Fruit fly (Drosophila melanogaster) whole organism, embryonic: ENCODE results near the gene Cka.

ENCODE experiments used
- ATbp ChIP-seq: fragments of 200-800 bp; sonication (Bioruptor generic); optimal IDR thresholded peaks from 2 replicates; lab custom pipeline; 2017; ENCODE audit warnings: missing biosample characterization, mild to moderate bottlenecking, missing genetic modification characterization, missing genetic modification reagents
- CG10431 ChIP-seq: fragments of 200-800 bp; sonication (Bioruptor generic); optimal IDR thresholded peaks from 3 replicates; lab custom pipeline; 2018; ENCODE audit warnings: missing biosample characterization, mild to moderate bottlenecking, missing genetic modification characterization
- CG10462 ChIP-seq: fragments of 200-800 bp; sonication (Bioruptor generic); optimal IDR thresholded peaks from 2 replicates; lab custom pipeline; 2016; ENCODE audit warnings: missing biosample characterization, missing genetic modification characterization
- CG12659 ChIP-seq: fragments of 200-800 bp; sonication (Bioruptor generic); optimal IDR thresholded peaks from 3 replicates; lab custom pipeline; 2017; ENCODE audit warnings: mild to moderate bottlenecking, missing biosample characterization, missing genetic modification reagents, missing genetic modification characterization
- CG15073 ChIP-seq: fragments of 200-800 bp; sonication (Bioruptor generic); optimal IDR thresholded peaks from 2 replicates; lab custom pipeline; 2016; ENCODE audit warnings: missing biosample characterization, missing genetic modification characterization
- CG15269 ChIP-seq: fragments of 200-800 bp; sonication (Bioruptor generic); optimal IDR thresholded peaks from 2 replicates; lab custom pipeline; 2018; ENCODE audit warnings: missing biosample characterization, mild to moderate bottlenecking, missing genetic modification characterization, moderate library complexity
- CG1529 ChIP-seq: fragments of 200-800 bp; sonication (Bioruptor generic); optimal IDR thresholded peaks from 3 replicates; lab custom pipeline; 2018; ENCODE audit warnings: missing biosample characterization, missing genetic modification characterization
- CG1602 ChIP-seq: fragments of 200-800 bp; sonication (Bioruptor generic); optimal IDR thresholded peaks from 3 replicates; lab custom pipeline; 2016; ENCODE audit warnings: missing biosample characterization, missing genetic modification characterization
- CG17359 ChIP-seq: fragments of 200-800 bp; sonication (Bioruptor generic); optimal IDR thresholded peaks from 3 replicates; lab custom pipeline; 2018; ENCODE audit warnings: missing biosample characterization, mild to moderate bottlenecking, missing genetic modification characterization, moderate library complexity
- CG17385 ChIP-seq: fragments of 200-800 bp; sonication (Bioruptor generic); optimal IDR thresholded peaks from 3 replicates; lab custom pipeline; 2018; ENCODE audit warnings: missing biosample characterization, mild to moderate bottlenecking, missing genetic modification characterization
- CG17912 ChIP-seq: fragments of 200-800 bp; sonication (Bioruptor generic); optimal IDR thresholded peaks from 2 replicates; lab custom pipeline; 2018; ENCODE audit warnings: missing biosample characterization, mild to moderate bottlenecking, missing genetic modification characterization
- CG2199 ChIP-seq: fragments of 200-800 bp; sonication (Bioruptor generic); IDR thresholded peaks from 3 replicates; pipeline ENCODE4 v1.3.6; 2022; ENCODE audit warnings: missing biosample characterization, missing genetic modification characterization
- CG2875 ChIP-seq: fragments of 200-800 bp; sonication (Bioruptor generic); optimal IDR thresholded peaks from 2 replicates; lab custom pipeline; 2017; ENCODE audit warnings: missing biosample characterization, mild to moderate bottlenecking, missing genetic modification characterization, missing genetic modification reagents
- CG31365 ChIP-seq: fragments of 200-800 bp; sonication (Bioruptor generic); optimal IDR thresholded peaks from 2 replicates; lab custom pipeline; 2018; ENCODE audit warnings: missing biosample characterization, mild to moderate bottlenecking, missing genetic modification characterization
- CG34224 ChIP-seq: fragments of 200-800 bp; sonication (Bioruptor generic); IDR thresholded peaks from 3 replicates; pipeline ENCODE4 v1.3.6; 2022; ENCODE audit warnings: missing biosample characterization, missing genetic modification characterization; ENCODE audit not compliant: partially characterized antibody
- CG5245 ChIP-seq: fragments of 200-800 bp; sonication (Bioruptor generic); optimal IDR thresholded peaks from 3 replicates; lab custom pipeline; 2016; ENCODE audit warnings: missing biosample characterization, missing genetic modification characterization
- CG7556 ChIP-seq: fragments of 200-800 bp; sonication (Bioruptor generic); optimal IDR thresholded peaks from 2 replicates; lab custom pipeline; 2017; ENCODE audit warnings: missing biosample characterization, mild to moderate bottlenecking, missing genetic modification characterization
- CG8290 ChIP-seq, 3 experiments: fragments of 200-800 bp; sonication (Bioruptor generic); optimal IDR thresholded peaks; 2 replicates each; lab custom pipeline; 2016 to 2019; ENCODE audit warnings: missing biosample characterization in 3 of 3, missing genetic modification characterization in 3 of 3, mild to moderate bottlenecking in 2 of 3, moderate library complexity in 1 of 3
- CG9215 ChIP-seq: fragments of 200-800 bp; sonication (Bioruptor generic); IDR thresholded peaks from 2 replicates; pipeline ENCODE4 v1.3.6; 2022; ENCODE audit warnings: missing biosample characterization, missing genetic modification characterization
- CG9437 ChIP-seq: fragments of 200-800 bp; sonication (Bioruptor generic); optimal IDR thresholded peaks from 2 replicates; lab custom pipeline; 2018; ENCODE audit warnings: missing biosample characterization, mild to moderate bottlenecking, missing genetic modification characterization
- D ChIP-seq, 2 experiments: fragments of 200-800 bp in 1 of 2; fragments of >200 bp in 1 of 2; sonication (Bioruptor generic) in 1 of 2; optimal IDR thresholded peaks; 2 replicates in 1 of 2; 3 replicates in 1 of 2; lab custom pipeline; 2017; ENCODE audit warnings: mild to moderate bottlenecking in 1 of 2, missing biosample characterization in 1 of 2, missing genetic modification characterization in 1 of 2, missing genetic modification reagents in 1 of 2
- Deaf1 ChIP-seq: fragments of 200-800 bp; optimal IDR thresholded peaks from 3 replicates; lab custom pipeline; 2019; ENCODE audit warnings: missing biosample characterization, mild to moderate bottlenecking, missing genetic modification characterization, moderate library complexity
- H2.0 ChIP-seq: fragments of 200-800 bp; sonication (Bioruptor generic); IDR thresholded peaks from 2 replicates; pipeline ENCODE4 v1.3.6; 2022; ENCODE audit warnings: missing biosample characterization, missing genetic modification characterization
- Hsf ChIP-seq: fragments of 200-800 bp; sonication (Bioruptor generic); optimal IDR thresholded peaks from 3 replicates; lab custom pipeline; 2016; ENCODE audit warnings: missing biosample characterization, missing genetic modification characterization
- PHDP ChIP-seq: fragments of 200-800 bp; sonication (Bioruptor generic); optimal IDR thresholded peaks from 3 replicates; lab custom pipeline; 2018; ENCODE audit warnings: missing biosample characterization, mild to moderate bottlenecking, missing genetic modification characterization, moderate library complexity
- Sry-δ ChIP-seq: fragments of 200-800 bp; sonication (Bioruptor generic); optimal IDR thresholded peaks from 2 replicates; lab custom pipeline; 2016; ENCODE audit warnings: missing biosample characterization, missing genetic modification characterization
- Ssrp ChIP-seq: fragments of 200-800 bp; sonication (Bioruptor generic); optimal IDR thresholded peaks from 2 replicates; lab custom pipeline; 2018; ENCODE audit warnings: missing biosample characterization, mild to moderate bottlenecking, missing genetic modification characterization, moderate library complexity
- Xbp1 ChIP-seq: fragments of 200-800 bp; sonication (Bioruptor generic); optimal IDR thresholded peaks from 3 replicates; lab custom pipeline; 2016; ENCODE audit warnings: missing biosample characterization, mild to moderate bottlenecking, missing genetic modification characterization
- bbx ChIP-seq: fragments of 200-800 bp; sonication (Bioruptor generic); IDR thresholded peaks from 2 replicates; pipeline ENCODE4 v1.3.6; 2022; ENCODE audit warnings: missing biosample characterization, missing genetic modification characterization; ENCODE audit not compliant: partially characterized antibody
- ewg ChIP-seq: fragments of 200-800 bp; sonication (Bioruptor generic); optimal IDR thresholded peaks from 3 replicates; lab custom pipeline; 2017; ENCODE audit warnings: mild to moderate bottlenecking, missing biosample characterization, missing genetic modification reagents, missing genetic modification characterization
- grau ChIP-seq: fragments of 200-800 bp; optimal IDR thresholded peaks from 3 replicates; lab custom pipeline; 2019; ENCODE audit warnings: missing biosample characterization, mild to moderate bottlenecking, missing genetic modification characterization, moderate library complexity
- sc ChIP-seq, 3 experiments: fragments of >200 bp in 2 of 3; fragments of 200-800 bp in 1 of 3; sonication (Bioruptor generic) in 1 of 3; optimal IDR thresholded peaks; 2 replicates in 2 of 3; 3 replicates in 1 of 3; lab custom pipeline; 2017; ENCODE audit warnings: mild to moderate bottlenecking in 1 of 3, missing biosample characterization in 1 of 3, missing genetic modification characterization in 1 of 3, missing genetic modification reagents in 1 of 3
- sima ChIP-seq: fragments of 200-800 bp; sonication (Bioruptor generic); optimal IDR thresholded peaks from 2 replicates; lab custom pipeline; 2016; ENCODE audit warnings: missing biosample characterization, missing genetic modification characterization
- sna ChIP-seq: fragments of 200-800 bp; sonication (Bioruptor generic); IDR thresholded peaks from 2 replicates; pipeline ENCODE4 v1.3.6; 2022; ENCODE audit warnings: missing biosample characterization, missing genetic modification characterization; ENCODE audit not compliant: partially characterized antibody
- so ChIP-seq: fragments of 200-800 bp; sonication (Bioruptor generic); IDR thresholded peaks from 3 replicates; pipeline ENCODE4 v1.3.6; 2022; ENCODE audit warnings: missing biosample characterization, missing genetic modification characterization
- unpg ChIP-seq: fragments of 200-800 bp; sonication (Bioruptor generic); optimal IDR thresholded peaks from 3 replicates; lab custom pipeline; 2018; ENCODE audit warnings: missing biosample characterization, mild to moderate bottlenecking, missing genetic modification characterization, moderate library complexity
- wor ChIP-seq: fragments of 200-800 bp; sonication (Bioruptor generic); IDR thresholded peaks from 2 replicates; pipeline ENCODE4 v1.3.6; 2022; ENCODE audit warnings: missing biosample characterization, missing genetic modification characterization
- z ChIP-seq: fragments of 200-800 bp; sonication (Bioruptor generic); IDR thresholded peaks from 3 replicates; pipeline ENCODE4 v1.3.6; 2022; ENCODE audit warnings: missing biosample characterization, missing genetic modification characterization

Cka gene

dm6 chr2L:8080645-8081044 is 50.1 kb downstream of the Cka start (continued):
- TF ChIP-seq sima (GFP tag; lab: Kevin White, UChicago) = no peak
- peak; percentile 63 for TF ChIP-seq CG7556 (GFP tag; lab: Kevin White, UChicago)
- no peak for TF ChIP-seq CG9215 (GFP tag; lab: Robert Waterston, UW)
- peak; percentile 21 for TF ChIP-seq ATbp
- TF ChIP-seq CG12659 (GFP tag; lab: Kevin White, UChicago) = peak; percentile 33
- no peak for TF ChIP-seq bbx (GFP tag; lab: Robert Waterston, UW)
- TF ChIP-seq z = no peak
- TF ChIP-seq CG1529 (GFP tag; lab: Kevin White, UChicago) = peak; percentile 63
- TF ChIP-seq CG17359 (tag; lab: Kevin White, UChicago) = peak; percentile 16
- TF ChIP-seq so (GFP tag; lab: Robert Waterston, UW) = no peak
- no peak for TF ChIP-seq Hsf
- TF ChIP-seq PHDP (tag; lab: Kevin White, UChicago) = peak; percentile 71
- TF ChIP-seq CG2199 = no peak
- TF ChIP-seq sna (GFP tag; lab: Robert Waterston, UW) = no peak
- peak; percentile 25 for TF ChIP-seq ewg (GFP tag; lab: Kevin White, UChicago)
- TF ChIP-seq unpg = peak; percentile 60
- no peak for TF ChIP-seq H2.0 (GFP tag; lab: Robert Waterston, UW)
- peak; percentile 49 for TF ChIP-seq grau (tag; lab: Kevin White, UChicago)
- TF ChIP-seq CG1602 = peak; percentile 2
- no peak for TF ChIP-seq CG17912 (GFP tag; lab: Kevin White, UChicago)
- TF ChIP-seq sc (optimal IDR thresholded peaks at IDR 0.05; lab: Kevin White, UChicago) = no peak
- peak; percentile 32 for TF ChIP-seq sc (GFP tag; optimal IDR thresholded peaks at IDR 0.05; lab: Kevin White, UChicago)
- peak; percentile 37 for TF ChIP-seq Ssrp (tag; lab: Kevin White, UChicago)
- peak; percentile 49 for TF ChIP-seq CG17385
- TF ChIP-seq CG9437 = peak; percentile 8
- no peak for TF ChIP-seq wor (GFP tag; lab: Robert Waterston, UW)
- TF ChIP-seq Deaf1 = no peak
- peak; percentile 18 for TF ChIP-seq Xbp1 (GFP tag; lab: Kevin White, UChicago)
- peak; percentile 41 for TF ChIP-seq CG2875 (GFP tag; lab: Kevin White, UChicago)
- TF ChIP-seq CG5245 (GFP tag; lab: Kevin White, UChicago) = no peak
- no peak for TF ChIP-seq Sry-δ (GFP tag; lab: Kevin White, UChicago)
- no peak for TF ChIP-seq CG34224 (GFP tag; lab: Robert Waterston, UW)
- no peak for TF ChIP-seq CG31365
- TF ChIP-seq CG8290 (GFP tag; optimal IDR thresholded peaks at IDR 0.05; lab: Kevin White, UChicago) = no peak
- no peak for TF ChIP-seq CG8290 (tag; optimal IDR thresholded peaks at IDR 0.05; lab: Kevin White, UChicago)
- TF ChIP-seq CG10462 (GFP tag; lab: Kevin White, UChicago) = peak; percentile 12
- no peak for TF ChIP-seq CG15073 (GFP tag; lab: Kevin White, UChicago)
- TF ChIP-seq CG10431 (GFP tag; lab: Kevin White, UChicago) = no peak
- no peak for TF ChIP-seq D (optimal IDR thresholded peaks at IDR 0.05; lab: Kevin White, UChicago)
- peak; percentile 8 for TF ChIP-seq D (GFP tag; optimal IDR thresholded peaks at IDR 0.05; lab: Kevin White, UChicago)
- no peak for TF ChIP-seq CG15269 (tag; lab: Kevin White, UChicago)
- TF ChIP-seq, all 482 proteins: peak for 68
